Fruit fly (Drosophila melanogaster): ENCODE measurements around the gene CG43084.

dm6 chr3L:15678284-15678683 is 27.6 kb downstream of the CG43084 start:
- no peak for TF ChIP-seq CG8478 (optimal IDR thresholded peaks at IDR 0.05)
- no peak for TF ChIP-seq CTCF (optimal IDR thresholded peaks at IDR 0.05)
